Worm (Caenorhabditis elegans): ENCODE data around the gene F57H12.6.

F57H12.6 gene

DNA sequence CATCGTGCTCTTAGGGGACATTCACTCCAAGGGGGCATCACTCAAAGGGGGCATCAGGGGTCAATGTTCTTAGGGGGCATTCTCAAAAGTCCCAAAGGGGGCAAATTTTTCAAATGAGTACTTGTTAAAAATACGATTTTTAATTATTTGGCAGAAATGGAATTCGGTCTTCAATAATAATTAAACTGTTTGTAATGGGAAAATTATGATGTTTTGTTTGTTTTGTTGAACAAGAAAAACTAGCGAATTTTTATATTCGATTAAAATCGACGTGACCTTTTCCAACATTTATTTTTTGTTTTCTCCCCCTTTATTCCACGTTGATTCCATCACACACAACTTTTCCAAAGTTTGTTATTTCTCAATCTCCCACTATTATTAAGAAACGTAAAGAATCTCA is 9.1 kb downstream of the F57H12.6 start, which contains the start of gene F57H12.5:
TSS of gene F57H12.5 (plus strand) at position 301 of the 400 bp plus-strand sequence.
- TF ChIP-seq ceh-82 (tag; optimal IDR thresholded peaks at IDR 0.05) = no peak
- no peak for TF ChIP-seq C34B4.2 (tag; optimal IDR thresholded peaks at IDR 0.05)
- no peak for TF ChIP-seq nhr-11 (tag; optimal IDR thresholded peaks at IDR 0.05)
- TF ChIP-seq swsn-7 (tag; optimal IDR thresholded peaks at IDR 0.05) = no peak
- no peak for TF ChIP-seq nhr-47 (tag; optimal IDR thresholded peaks at IDR 0.05)
- no peak for TF ChIP-seq mef-2 (tag; optimal IDR thresholded peaks at IDR 0.05)
- TF ChIP-seq fos-1 (tag; optimal IDR thresholded peaks at IDR 0.05) = no peak
- no peak for TF ChIP-seq snpc-4 (tag; optimal IDR thresholded peaks at IDR 0.05)
- no peak for TF ChIP-seq hlh-4 (tag; optimal IDR thresholded peaks at IDR 0.05)
- no peak for TF ChIP-seq mep-1 (tag; optimal IDR thresholded peaks at IDR 0.05)
- no peak for TF ChIP-seq zag-1 (tag; optimal IDR thresholded peaks at IDR 0.05)
- TF ChIP-seq sup-37 (GFP tag; optimal IDR thresholded peaks at IDR 0.05) = no peak
- TF ChIP-seq pax-3 (tag; optimal IDR thresholded peaks at IDR 0.05) = no peak
- TF ChIP-seq unc-130 (tag; optimal IDR thresholded peaks at IDR 0.05) = no peak
- no peak for TF ChIP-seq lin-35 (GFP tag; optimal IDR thresholded peaks at IDR 0.05)
- TF ChIP-seq ztf-11 (tag; optimal IDR thresholded peaks at IDR 0.05) = no peak

ce11 chrIV:7961889-7962342 is 14.2 kb downstream of the F57H12.6 start:
- TF ChIP-seq vab-15 (tag; optimal IDR thresholded peaks at IDR 0.05) (no peak), mdl-1 (tag; optimal IDR thresholded peaks at IDR 0.05) (no peak), hlh-17 (GFP tag; optimal IDR thresholded peaks at IDR 0.05; ENCODE audit: borderline replicate concordance) (no peak), xbp-1 (tag; optimal IDR thresholded peaks at IDR 0.05) (no peak), C04F5.9 (tag; optimal IDR thresholded peaks at IDR 0.05) (no peak), hlh-4 (tag; optimal IDR thresholded peaks at IDR 0.05) (no peak), snpc-4 (tag; optimal IDR thresholded peaks at IDR 0.05) (no peak), fkh-10 (GFP tag; optimal IDR thresholded peaks at IDR 0.05) (no peak), ceh-8 (GFP tag; optimal IDR thresholded peaks at IDR 0.05) (no peak), F16B12.6 (tag; optimal IDR thresholded peaks at IDR 0.05) (no peak), blmp-1 (tag; optimal IDR thresholded peaks at IDR 0.05) (no peak), nhr-20 (tag; optimal IDR thresholded peaks at IDR 0.05) (no peak), nhr-90 (tag; optimal IDR thresholded peaks at IDR 0.05; ENCODE audit: poor library complexity) (no peak), ceh-82 (tag; optimal IDR thresholded peaks at IDR 0.05) (no peak), nhr-12 (tag; optimal IDR thresholded peaks at IDR 0.05) (no peak)

ce11 chrIV:7958092-7958491 is 18.0 kb downstream of the F57H12.6 start:
- no peak for TF ChIP-seq fkh-4 (tag; optimal IDR thresholded peaks at IDR 0.05; ENCODE audit: borderline replicate concordance)
- no peak for TF ChIP-seq pax-3 (tag; optimal IDR thresholded peaks at IDR 0.05)
- TF ChIP-seq unc-98 (GFP tag; IDR thresholded peaks at IDR 0.05) = no peak
- no peak for TF ChIP-seq elt-2 (tag; optimal IDR thresholded peaks at IDR 0.05)
- TF ChIP-seq swsn-7 (tag; optimal IDR thresholded peaks at IDR 0.05) = no peak
- no peak for TF ChIP-seq Y116A8C.19 (tag; optimal IDR thresholded peaks at IDR 0.05; ENCODE audit: borderline replicate concordance)
- no peak for TF ChIP-seq dpl-1 (GFP tag; optimal IDR thresholded peaks at IDR 0.05)
- no peak for TF ChIP-seq lin-35 (GFP tag; optimal IDR thresholded peaks at IDR 0.05)
- TF ChIP-seq zip-4 (GFP tag; optimal IDR thresholded peaks at IDR 0.05) = no peak
- TF ChIP-seq pag-3 (tag; optimal IDR thresholded peaks at IDR 0.05; ENCODE audit: borderline replicate concordance, insufficient read depth) = no peak
- no peak for TF ChIP-seq sox-4 (tag; optimal IDR thresholded peaks at IDR 0.05)
- no peak for TF ChIP-seq xbp-1 (tag; optimal IDR thresholded peaks at IDR 0.05)
- no peak for TF ChIP-seq aly-2 (tag; optimal IDR thresholded peaks at IDR 0.05)
- no peak for TF ChIP-seq aha-1 (tag; optimal IDR thresholded peaks at IDR 0.05)
- TF ChIP-seq pqm-1 (tag; optimal IDR thresholded peaks at IDR 0.05) = no peak
- TF ChIP-seq fos-1 (tag; optimal IDR thresholded peaks at IDR 0.05) = no peak
- no peak for TF ChIP-seq ama-1 (optimal IDR thresholded peaks at IDR 0.05)

Measured in whole organism, L1 larva.